Fruit fly (Drosophila melanogaster) whole organism, embryonic: Measurements from ENCODE around the gene CG43117.

Source experiments
- CG12236 ChIP-seq: fragments of 200-800 bp; sonication (Bioruptor generic); optimal IDR thresholded peaks from 2 replicates; lab custom pipeline; 2016; ENCODE audit warnings: missing biosample characterization, missing genetic modification characterization
- CG13287 ChIP-seq: fragments of 200-800 bp; sonication (Bioruptor generic); IDR thresholded peaks from 2 replicates; pipeline ENCODE4 v1.3.6; 2022; ENCODE audit warnings: missing biosample characterization, missing genetic modification characterization; ENCODE audit not compliant: partially characterized antibody
- CG13775 ChIP-seq: fragments of 200-800 bp; sonication (Bioruptor generic); optimal IDR thresholded peaks from 3 replicates; lab custom pipeline; 2017; ENCODE audit warnings: missing biosample characterization, mild to moderate bottlenecking, missing genetic modification characterization
- CG14050 ChIP-seq: fragments of 200-800 bp; sonication (Bioruptor generic); IDR thresholded peaks from 3 replicates; pipeline ENCODE4 v1.3.6; 2022; ENCODE audit warnings: missing biosample characterization, missing genetic modification characterization
- CG15011 ChIP-seq: fragments of 200-800 bp; sonication (Bioruptor generic); optimal IDR thresholded peaks from 3 replicates; lab custom pipeline; 2018; ENCODE audit warnings: missing biosample characterization, mild to moderate bottlenecking, missing genetic modification characterization
- CG15479 ChIP-seq: fragments of 200-800 bp; sonication (Bioruptor generic); optimal IDR thresholded peaks from 3 replicates; lab custom pipeline; 2019; ENCODE audit warnings: missing biosample characterization, mild to moderate bottlenecking, missing genetic modification characterization, moderate library complexity
- CG16863 ChIP-seq: fragments of 200-800 bp; sonication (Bioruptor generic); optimal IDR thresholded peaks from 3 replicates; lab custom pipeline; 2016; ENCODE audit warnings: missing biosample characterization, missing genetic modification characterization
- CG17328 ChIP-seq: fragments of 200-800 bp; sonication (Bioruptor generic); IDR thresholded peaks from 2 replicates; pipeline ENCODE4 v1.3.6; 2022; ENCODE audit warnings: missing biosample characterization, missing genetic modification characterization
- CG2678 ChIP-seq: fragments of 200-800 bp; sonication (Bioruptor generic); optimal IDR thresholded peaks from 3 replicates; lab custom pipeline; 2019; ENCODE audit warnings: missing biosample characterization, mild to moderate bottlenecking, missing genetic modification characterization, moderate library complexity
- CG30020 ChIP-seq: fragments of 200-800 bp; optimal IDR thresholded peaks from 2 replicates; lab custom pipeline; 2019; ENCODE audit warnings: missing biosample characterization, mild to moderate bottlenecking, missing genetic modification characterization, moderate library complexity
- CG31388 ChIP-seq: fragments of 200-800 bp; sonication (Bioruptor generic); optimal IDR thresholded peaks from 2 replicates; lab custom pipeline; 2016; ENCODE audit warnings: missing biosample characterization, missing genetic modification characterization
- CG32767 ChIP-seq: fragments of 200-800 bp; sonication (Bioruptor generic); IDR thresholded peaks from 2 replicates; pipeline ENCODE4 v1.3.6; 2022; ENCODE audit warnings: missing biosample characterization, missing genetic modification characterization
- CG7357 ChIP-seq: fragments of 200-800 bp; sonication (Bioruptor generic); IDR thresholded peaks from 3 replicates; pipeline ENCODE4 v1.3.6; 2022; ENCODE audit warnings: missing biosample characterization, missing genetic modification characterization
- CG7556 ChIP-seq: fragments of 200-800 bp; sonication (Bioruptor generic); optimal IDR thresholded peaks from 2 replicates; lab custom pipeline; 2017; ENCODE audit warnings: missing biosample characterization, mild to moderate bottlenecking, missing genetic modification characterization
- CG7928 ChIP-seq: fragments of 200-800 bp; sonication (Bioruptor generic); optimal IDR thresholded peaks from 2 replicates; lab custom pipeline; 2017; ENCODE audit warnings: missing biosample characterization, mild to moderate bottlenecking, missing genetic modification characterization
- CG8944 ChIP-seq: fragments of 200-800 bp; sonication (Bioruptor generic); optimal IDR thresholded peaks from 3 replicates; lab custom pipeline; 2016; ENCODE audit warnings: missing biosample characterization, missing genetic modification characterization
- CG9215 ChIP-seq: fragments of 200-800 bp; sonication (Bioruptor generic); IDR thresholded peaks from 2 replicates; pipeline ENCODE4 v1.3.6; 2022; ENCODE audit warnings: missing biosample characterization, missing genetic modification characterization
- CG9727 ChIP-seq: fragments of 200-800 bp; sonication (Bioruptor generic); optimal IDR thresholded peaks from 3 replicates; lab custom pipeline; 2017; ENCODE audit warnings: missing biosample characterization, mild to moderate bottlenecking, missing genetic modification characterization
- Dll ChIP-seq: fragments of 200-800 bp; sonication (Bioruptor generic); IDR thresholded peaks from 4 replicates; pipeline ENCODE4 v1.3.6; 2022; ENCODE audit warnings: missing biosample characterization, missing genetic modification characterization; ENCODE audit not compliant: partially characterized antibody
- Dp ChIP-seq: fragments of 200-800 bp; sonication (Bioruptor generic); optimal IDR thresholded peaks from 2 replicates; lab custom pipeline; 2018; ENCODE audit warnings: missing biosample characterization, mild to moderate bottlenecking, missing genetic modification characterization, moderate library complexity
- Drgx ChIP-seq: fragments of 200-800 bp; sonication (Bioruptor generic); IDR thresholded peaks from 2 replicates; pipeline ENCODE4 v1.3.6; 2022; ENCODE audit warnings: missing biosample characterization, missing genetic modification characterization
- Elba2 ChIP-seq: fragments of 200-800 bp; sonication (Bioruptor generic); optimal IDR thresholded peaks from 3 replicates; lab custom pipeline; 2016; ENCODE audit warnings: missing biosample characterization, missing genetic modification characterization
- Ets97D ChIP-seq: fragments of 200-800 bp; sonication (Bioruptor generic); optimal IDR thresholded peaks from 3 replicates; lab custom pipeline; 2016; ENCODE audit warnings: missing biosample characterization, missing genetic modification characterization
- HHEX ChIP-seq: fragments of 200-800 bp; sonication (Bioruptor generic); optimal IDR thresholded peaks from 3 replicates; lab custom pipeline; 2017; ENCODE audit warnings: missing biosample characterization, mild to moderate bottlenecking, missing genetic modification characterization, missing genetic modification reagents
- MESR4 ChIP-seq: fragments of 200-800 bp; sonication (Bioruptor generic); optimal IDR thresholded peaks from 2 replicates; lab custom pipeline; 2018; ENCODE audit warnings: missing biosample characterization, mild to moderate bottlenecking, missing genetic modification characterization, moderate library complexity
- MTF-1 ChIP-seq: fragments of 200-800 bp; sonication (Bioruptor generic); optimal IDR thresholded peaks from 2 replicates; lab custom pipeline; 2018; ENCODE audit warnings: missing biosample characterization, mild to moderate bottlenecking, missing genetic modification characterization, borderline replicate concordance
- Med ChIP-seq: fragments of 200-800 bp; sonication (Bioruptor generic); peaks from one replicate; lab custom pipeline; 2016; ENCODE audit warnings: missing biosample characterization, missing genetic modification characterization, mild to moderate bottlenecking, inconsistent platforms, moderate library complexity
- Neu2 ChIP-seq: fragments of 200-800 bp; sonication (Bioruptor generic); optimal IDR thresholded peaks from 3 replicates; lab custom pipeline; 2016; ENCODE audit warnings: missing biosample characterization, missing genetic modification characterization, borderline replicate concordance
- Side ChIP-seq: fragments of 200-800 bp; sonication (Bioruptor generic); optimal IDR thresholded peaks from 2 replicates; lab custom pipeline; 2016; ENCODE audit warnings: missing biosample characterization, missing genetic modification characterization
- bsh ChIP-seq, 2 experiments: fragments of 200-800 bp; sonication (Bioruptor generic); optimal IDR thresholded peaks; 2 replicates each; lab custom pipeline; 2017 to 2018; ENCODE audit warnings: mild to moderate bottlenecking in 2 of 2, missing biosample characterization in 2 of 2, missing genetic modification characterization in 2 of 2, moderate library complexity in 1 of 2
- crc ChIP-seq: fragments of 200-800 bp; sonication (Bioruptor generic); optimal IDR thresholded peaks from 2 replicates; lab custom pipeline; 2016; ENCODE audit warnings: missing biosample characterization, missing genetic modification characterization
- cwo ChIP-seq: fragments of 200-800 bp; sonication (Bioruptor generic); optimal IDR thresholded peaks from 3 replicates; lab custom pipeline; 2017; ENCODE audit warnings: missing biosample characterization, missing genetic modification characterization, mild to moderate bottlenecking, moderate library complexity, missing genetic modification reagents
- danr ChIP-seq: fragments of 200-800 bp; sonication (Bioruptor generic); IDR thresholded peaks from 2 replicates; pipeline ENCODE4 v1.3.6; 2022; ENCODE audit warnings: missing biosample characterization, missing genetic modification characterization
- dimm ChIP-seq: fragments of 200-800 bp; sonication (Bioruptor generic); IDR thresholded peaks from 2 replicates; pipeline ENCODE4 v1.3.6; 2022; ENCODE audit warnings: missing biosample characterization, missing genetic modification characterization
- gce ChIP-seq: fragments of 200-800 bp; sonication (Bioruptor generic); IDR thresholded peaks from 3 replicates; pipeline ENCODE4 v1.3.6; 2022; ENCODE audit warnings: missing biosample characterization, missing genetic modification characterization
- gem ChIP-seq: fragments of 200-800 bp; sonication (Bioruptor generic); optimal IDR thresholded peaks from 2 replicates; lab custom pipeline; 2019; ENCODE audit warnings: missing biosample characterization, mild to moderate bottlenecking, missing genetic modification characterization, moderate library complexity
- gt ChIP-seq: fragments of 200-800 bp; sonication (Bioruptor generic); IDR thresholded peaks from 2 replicates; pipeline ENCODE4 v1.3.6; 2022; ENCODE audit warnings: missing biosample characterization, missing genetic modification characterization
- kni ChIP-seq: fragments of 200-800 bp; sonication (Bioruptor generic); optimal IDR thresholded peaks from 3 replicates; lab custom pipeline; 2017; ENCODE audit warnings: mild to moderate bottlenecking, missing biosample characterization, missing genetic modification reagents, missing genetic modification characterization
- lab ChIP-seq: fragments of 200-800 bp; sonication (Bioruptor generic); optimal IDR thresholded peaks from 3 replicates; lab custom pipeline; 2017; ENCODE audit warnings: missing biosample characterization, missing genetic modification characterization, mild to moderate bottlenecking, moderate library complexity, missing genetic modification reagents
- pan ChIP-seq, 4 experiments: fragments of >200 bp in 3 of 4; fragments of 200-800 bp in 1 of 4; sonication (Bioruptor generic) in 1 of 4; optimal IDR thresholded peaks in 3 of 4; IDR thresholded peaks in 1 of 4; 2 replicates each; pipeline versions ENCODE4 v1.3.6 to Lab custom; 2017 to 2022; ENCODE audit warnings: missing biosample characterization in 2 of 4, missing genetic modification characterization in 2 of 4, mixed read lengths in 1 of 4
- pho ChIP-seq: fragments of 200-800 bp; sonication (Bioruptor generic); optimal IDR thresholded peaks from 2 replicates; lab custom pipeline; 2016; ENCODE audit warnings: missing biosample characterization, missing genetic modification characterization
- psq ChIP-seq: fragments of 200-800 bp; sonication (Bioruptor generic); optimal IDR thresholded peaks from 2 replicates; lab custom pipeline; 2017; ENCODE audit warnings: missing biosample characterization, missing genetic modification characterization
- run ChIP-seq: fragments of 200-800 bp; sonication (Bioruptor generic); optimal IDR thresholded peaks from 3 replicates; lab custom pipeline; 2018; ENCODE audit warnings: missing biosample characterization, mild to moderate bottlenecking, missing genetic modification characterization
- sd ChIP-seq: fragments of 200-800 bp; sonication (Bioruptor generic); optimal IDR thresholded peaks from 3 replicates; lab custom pipeline; 2018; ENCODE audit warnings: missing biosample characterization, mild to moderate bottlenecking, missing genetic modification characterization, moderate library complexity
- sens ChIP-seq: fragments of 200-800 bp; sonication (Bioruptor generic); peaks from one replicate; lab custom pipeline; 2016; ENCODE audit warnings: missing biosample characterization, missing genetic modification characterization
- slp2 ChIP-seq: fragments of 200-800 bp; sonication (Bioruptor generic); optimal IDR thresholded peaks from 2 replicates; lab custom pipeline; 2016; ENCODE audit warnings: missing biosample characterization, missing genetic modification characterization
- so ChIP-seq: fragments of 200-800 bp; sonication (Bioruptor generic); IDR thresholded peaks from 3 replicates; pipeline ENCODE4 v1.3.6; 2022; ENCODE audit warnings: missing biosample characterization, missing genetic modification characterization
- sob ChIP-seq: fragments of 200-800 bp; sonication (Bioruptor generic); IDR thresholded peaks from 2 replicates; pipeline ENCODE4 v1.3.6; 2022; ENCODE audit warnings: missing biosample characterization, missing genetic modification characterization
- twi ChIP-seq: fragments of 200-800 bp; optimal IDR thresholded peaks from 2 replicates; lab custom pipeline; 2019; ENCODE audit warnings: missing biosample characterization, mild to moderate bottlenecking, missing genetic modification characterization, moderate library complexity
- unc-4 ChIP-seq: fragments of 200-800 bp; sonication (Bioruptor generic); IDR thresholded peaks from 2 replicates; pipeline ENCODE4 v1.3.6; 2022; ENCODE audit warnings: missing biosample characterization, missing genetic modification characterization; ENCODE audit not compliant: partially characterized antibody

Gene CG43117

DNA sequence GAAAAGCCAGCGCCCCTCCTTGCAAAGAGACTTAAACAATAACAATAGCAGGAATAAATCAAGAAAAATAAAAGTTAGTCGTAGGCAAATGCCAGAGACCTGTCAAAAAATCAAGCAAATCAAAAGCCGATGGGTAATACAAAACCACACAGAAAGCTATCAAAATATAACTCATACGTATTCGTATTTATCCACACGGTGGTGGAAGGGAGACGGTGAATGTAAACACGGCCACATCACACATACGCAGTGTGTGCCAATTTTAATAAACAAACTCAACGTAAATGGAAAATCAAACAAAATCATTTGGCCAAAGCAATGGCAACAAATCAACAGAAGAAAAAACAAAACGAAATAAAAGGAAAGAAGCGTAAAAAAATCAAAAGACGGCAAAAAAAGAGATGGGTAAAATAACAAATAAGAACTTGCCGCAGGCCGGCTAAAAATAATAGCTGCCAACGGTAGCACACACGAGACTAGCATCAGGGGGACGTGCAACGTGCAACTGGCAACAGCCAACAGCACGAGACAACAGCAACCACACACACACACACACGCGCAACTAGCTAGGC is 11.9 kb upstream of the CG43117 start (continued):
- no peak for TF ChIP-seq CG9215
- TF ChIP-seq psq (GFP tag; lab: Kevin White, UChicago) = no peak
- no peak for TF ChIP-seq gem (tag; lab: Kevin White, UChicago)
- TF ChIP-seq CG13287 (GFP tag; lab: Robert Waterston, UW) = no peak
- TF ChIP-seq CG2678 (tag; lab: Kevin White, UChicago) = peak; percentile 11
- no peak for TF ChIP-seq dimm (GFP tag; lab: Robert Waterston, UW)
- no peak for TF ChIP-seq slp2
- peak; percentile 29; the same call in 2 of the 3 replicates for TF ChIP-seq so
- TF ChIP-seq lab (GFP tag; lab: Kevin White, UChicago) = peak; percentile 21
- TF ChIP-seq Dll (GFP tag; lab: Robert Waterston, UW) = no peak
- TF ChIP-seq Drgx (GFP tag; lab: Robert Waterston, UW) = peak; percentile 64
- TF ChIP-seq sd (tag; lab: Kevin White, UChicago) = peak; percentile 1
- TF ChIP-seq CG8944 = no peak
- peak in 1 of 2 experiments; percentile 36 for TF ChIP-seq bsh (GFP tag; optimal IDR thresholded peaks at IDR 0.05; lab: Kevin White, UChicago)
- no peak for TF ChIP-seq CG31388 (GFP tag; lab: Kevin White, UChicago)
- TF ChIP-seq CG16863 (GFP tag; lab: Kevin White, UChicago) = no peak
- no peak for TF ChIP-seq pan (optimal IDR thresholded peaks at IDR 0.05; lab: Kevin White, UChicago)
- no peak for TF ChIP-seq pan (GFP tag; optimal IDR thresholded peaks at IDR 0.05 in 1 of 2, IDR thresholded peaks at IDR 0.05 in 1 of 2)
- TF ChIP-seq gt = no peak
- no peak for TF ChIP-seq Neu2 (GFP tag; lab: Kevin White, UChicago)
- no peak for TF ChIP-seq CG12236 (GFP tag; lab: Kevin White, UChicago)
- no peak for TF ChIP-seq CG7556
- no peak for TF ChIP-seq run
- TF ChIP-seq Side = no peak
- no peak for TF ChIP-seq unc-4
- no peak for TF ChIP-seq CG15011
- TF ChIP-seq crc (GFP tag; lab: Kevin White, UChicago) = no peak
- TF ChIP-seq CG30020 (tag; lab: Kevin White, UChicago) = no peak
- TF ChIP-seq MESR4 (GFP tag; lab: Kevin White, UChicago) = no peak
- TF ChIP-seq Dp = no peak
- TF ChIP-seq CG17328 = no peak
- TF ChIP-seq Ets97D (GFP tag; lab: Kevin White, UChicago) = no peak
- no peak for TF ChIP-seq MTF-1 (GFP tag; lab: Kevin White, UChicago)
- TF ChIP-seq cwo (GFP tag; lab: Kevin White, UChicago) = peak; percentile 29
- TF ChIP-seq CG9727 = no peak
- no peak for TF ChIP-seq CG7357 (GFP tag; lab: Robert Waterston, UW)
- no peak for TF ChIP-seq CG13775 (GFP tag; lab: Kevin White, UChicago)
- TF ChIP-seq CG7928 (GFP tag; lab: Kevin White, UChicago) = no peak
- no peak for TF ChIP-seq danr (GFP tag; lab: Robert Waterston, UW)
- TF ChIP-seq kni (GFP tag; lab: Kevin White, UChicago) = no peak
- TF ChIP-seq HHEX (GFP tag; lab: Kevin White, UChicago) = no peak
- TF ChIP-seq CG32767 = no peak
- TF ChIP-seq sens (GFP tag; lab: Kevin White, UChicago) = peak; percentile 65
- TF ChIP-seq CG15479 (GFP tag; lab: Kevin White, UChicago) = no peak
- TF ChIP-seq Elba2 (GFP tag; lab: Kevin White, UChicago) = no peak
- no peak for TF ChIP-seq gce (GFP tag; lab: Robert Waterston, UW)
- TF ChIP-seq Med (GFP tag; lab: Kevin White, UChicago) = no peak
- TF ChIP-seq twi (tag; lab: Kevin White, UChicago) = no peak
- no peak for TF ChIP-seq CG14050
- peak; percentile 59 for TF ChIP-seq sob (GFP tag; lab: Robert Waterston, UW)
- peak; percentile 5 for TF ChIP-seq pho (GFP tag; lab: Kevin White, UChicago)
